Fruit fly (Drosophila melanogaster) whole organism, embryonic: Measurements from ENCODE around the gene CG31921.

Source experiments
- CG1602 ChIP-seq: fragments of 200-800 bp; sonication (Bioruptor generic); optimal IDR thresholded peaks from 3 replicates; lab custom pipeline; 2016; ENCODE audit warnings: missing biosample characterization, missing genetic modification characterization
- CG2678 ChIP-seq: fragments of 200-800 bp; sonication (Bioruptor generic); optimal IDR thresholded peaks from 3 replicates; lab custom pipeline; 2019; ENCODE audit warnings: missing biosample characterization, mild to moderate bottlenecking, missing genetic modification characterization, moderate library complexity
- CG30431 ChIP-seq: fragments of 200-800 bp; sonication (Bioruptor generic); optimal IDR thresholded peaks from 2 replicates; lab custom pipeline; 2017; ENCODE audit warnings: missing biosample characterization, missing genetic modification characterization
- cas ChIP-seq: fragments of 200-800 bp; sonication (Bioruptor generic); IDR thresholded peaks from 2 replicates; pipeline ENCODE4 v1.3.6; 2022; ENCODE audit warnings: missing biosample characterization, missing genetic modification characterization
- fd3F ChIP-seq: fragments of 200-800 bp; sonication (Bioruptor generic); optimal IDR thresholded peaks from 2 replicates; lab custom pipeline; 2018; ENCODE audit warnings: missing biosample characterization, mild to moderate bottlenecking, missing genetic modification characterization, moderate library complexity
- pros ChIP-seq: fragments of 200-800 bp; sonication (Bioruptor generic); optimal IDR thresholded peaks from 3 replicates; lab custom pipeline; 2019; ENCODE audit warnings: missing biosample characterization, mild to moderate bottlenecking, missing genetic modification characterization, moderate library complexity
- schlank ChIP-seq: fragments of 200-800 bp; sonication (Bioruptor generic); optimal IDR thresholded peaks from 2 replicates; lab custom pipeline; 2018; ENCODE audit warnings: missing biosample characterization, mild to moderate bottlenecking, missing genetic modification characterization

DNA sequence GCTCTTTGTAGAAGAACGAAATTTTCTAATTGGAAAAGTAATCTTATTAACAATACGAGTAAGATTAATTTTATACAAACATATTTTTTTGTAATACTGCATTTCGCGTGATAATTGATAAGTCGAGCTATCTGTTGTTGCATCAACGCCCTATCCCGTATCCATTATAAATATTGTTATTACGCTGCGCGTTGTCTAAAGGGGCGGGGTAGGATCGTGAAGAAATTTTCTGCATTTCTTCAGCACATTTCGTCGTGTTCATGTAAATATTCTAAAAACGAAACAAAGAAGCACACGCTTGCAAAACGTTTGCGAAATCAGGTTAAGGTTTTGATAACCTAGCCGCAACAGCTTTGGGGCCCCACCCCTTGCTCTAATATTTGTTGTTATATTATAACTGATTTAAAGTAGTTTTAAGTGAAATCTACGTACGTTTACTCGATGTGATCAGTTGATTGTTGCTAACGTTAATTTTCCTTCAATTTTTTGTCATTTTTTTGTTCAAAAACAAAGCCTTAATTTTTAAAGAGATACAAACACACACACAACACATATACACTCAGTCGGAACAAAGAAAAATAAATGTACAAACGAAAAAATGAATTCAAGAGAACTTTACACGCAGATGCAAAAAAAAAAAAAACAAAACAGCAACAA, 28.7 kb downstream of the CG31921 start:
- no peak for TF ChIP-seq pros (GFP tag; lab: Kevin White, UChicago)
- TF ChIP-seq CG2678 (tag; lab: Kevin White, UChicago): no peak
- TF ChIP-seq schlank (tag; lab: Kevin White, UChicago): no peak
- no peak for TF ChIP-seq fd3F (GFP tag; lab: Kevin White, UChicago)
- no peak for TF ChIP-seq CG1602
- TF ChIP-seq cas (GFP tag; lab: Robert Waterston, UW): no peak
- TF ChIP-seq CG30431: no peak
